Fruit fly (Drosophila melanogaster): Measurements from ENCODE around the gene Pvf3.

dm6 chr2L:7049680-7050289, 107.7 kb downstream of the Pvf3 start:
- TF ChIP-seq Myc (optimal IDR thresholded peaks at IDR 0.05) (no peak), ttk (optimal IDR thresholded peaks at IDR 0.05) (no peak), psq (optimal IDR thresholded peaks at IDR 0.05) (no peak), insv (optimal IDR thresholded peaks at IDR 0.05) (no peak), h (optimal IDR thresholded peaks at IDR 0.05) (no peak), Sin3A (optimal IDR thresholded peaks at IDR 0.05) (no peak)
